Worm (Caenorhabditis elegans) whole organism, young adult: Measurements from ENCODE around the gene C08E8.9.
A peak's percentile ranks its signal among the peaks of the same experiment; 100 is the strongest.

Source experiments
- C06A6.2 ChIP-seq: fragments of 200-800 bp; sonication (Bioruptor generic); conservative IDR thresholded peaks from 2 replicates; pipeline ENCODE4 v1.3.6; 2022; ENCODE audit warnings: missing genetic modification characterization, missing compliant biosample characterization
- F39B2.1 ChIP-seq: fragments of 200-800 bp; sonication (Bioruptor generic); IDR thresholded peaks from 2 replicates; pipeline ENCODE4 v1.3.6; 2022; ENCODE audit warnings: missing genetic modification reagents, missing genetic modification characterization, missing compliant biosample characterization
- F55B11.4 ChIP-seq: sonication (generic microtip); optimal IDR thresholded peaks from 2 replicates; lab custom pipeline; 2016; ENCODE audit warnings: missing compliant biosample characterization, missing genetic modification characterization, borderline replicate concordance; ENCODE audit not compliant: insufficient read depth
- K12H6.12 ChIP-seq: fragments of 200-800 bp; sonication (Bioruptor generic); optimal IDR thresholded peaks from 2 replicates; lab custom pipeline; 2018; ENCODE audit warnings: mild to moderate bottlenecking, missing genetic modification characterization, missing compliant biosample characterization
- Y53F4B.3 ChIP-seq: fragments of 200-800 bp; sonication (Bioruptor generic); IDR thresholded peaks from 2 replicates; pipeline ENCODE4 v1.3.6; 2022; ENCODE audit warnings: missing genetic modification reagents, missing genetic modification characterization, missing compliant biosample characterization
- Y53G8AR.9 ChIP-seq: fragments of 200-800 bp; sonication (Bioruptor generic); conservative IDR thresholded peaks from 2 replicates; pipeline ENCODE4 v1.3.6; 2022; ENCODE audit warnings: missing genetic modification reagents, missing genetic modification characterization, missing compliant biosample characterization
- Y67H2A.10 ChIP-seq: fragments of 200-800 bp; sonication (Bioruptor generic); conservative IDR thresholded peaks from 2 replicates; pipeline ENCODE4 v1.3.6; 2022; ENCODE audit warnings: missing genetic modification reagents, missing genetic modification characterization, missing compliant biosample characterization
- Y95B8A.8 ChIP-seq: fragments of 200-800 bp; sonication (Bioruptor generic); IDR thresholded peaks from 2 replicates; pipeline ENCODE4 v1.3.6; 2022; ENCODE audit warnings: missing genetic modification reagents, missing genetic modification characterization, missing compliant biosample characterization
- athp-1 ChIP-seq: sonication (generic microtip); optimal IDR thresholded peaks from 2 replicates; lab custom pipeline; 2017; ENCODE audit warnings: mild to moderate bottlenecking, missing genetic modification characterization, missing compliant biosample characterization
- bed-1 ChIP-seq: fragments of 200-800 bp; sonication (Bioruptor generic); IDR thresholded peaks from 2 replicates; pipeline ENCODE4 v1.3.6; 2022; ENCODE audit warnings: missing genetic modification reagents, missing genetic modification characterization, missing compliant biosample characterization
- bed-2 ChIP-seq: fragments of 200-800 bp; sonication (Bioruptor generic); IDR thresholded peaks from 2 replicates; pipeline ENCODE4 v1.3.6; 2022; ENCODE audit warnings: missing genetic modification reagents, missing genetic modification characterization, missing compliant biosample characterization
- cebp-1 ChIP-seq, 2 experiments: fragments of 200-800 bp in 1 of 2; sonication (Bioruptor generic) in 1 of 2; sonication (generic microtip) in 1 of 2; IDR thresholded peaks in 1 of 2; optimal IDR thresholded peaks in 1 of 2; 2 replicates each; pipeline versions ENCODE4 v1.3.6 to Lab custom; 2017 to 2022; ENCODE audit warnings: missing compliant biosample characterization in 2 of 2, missing genetic modification characterization in 2 of 2, mild to moderate bottlenecking in 1 of 2, missing genetic modification reagents in 1 of 2, moderate library complexity in 1 of 2
- ceh-27 ChIP-seq: fragments of 200-800 bp; sonication (Bioruptor generic); optimal IDR thresholded peaks from 2 replicates; lab custom pipeline; 2018; ENCODE audit warnings: mild to moderate bottlenecking, missing genetic modification characterization, moderate library complexity, missing compliant biosample characterization
- dox-1 ChIP-seq: fragments of 200-800 bp; sonication (Bioruptor generic); IDR thresholded peaks from 2 replicates; pipeline ENCODE4 v1.3.6; 2022; ENCODE audit warnings: missing genetic modification reagents, missing genetic modification characterization, missing compliant biosample characterization
- efl-1 ChIP-seq: fragments of 150-350 bp; optimal IDR thresholded peaks from 2 replicates; lab custom pipeline; 2014; ENCODE audit warnings: missing biosample characterization, missing genetic modification reagents, missing genetic modification characterization
- fkh-3 ChIP-seq: sonication (generic microtip); optimal IDR thresholded peaks from 2 replicates; lab custom pipeline; 2016; ENCODE audit warnings: mild to moderate bottlenecking, missing genetic modification characterization, missing compliant biosample characterization
- gei-17 ChIP-seq: fragments of 200-800 bp; sonication (Bioruptor generic); optimal IDR thresholded peaks from 2 replicates; lab custom pipeline; 2018; ENCODE audit warnings: mild to moderate bottlenecking, missing genetic modification characterization, missing compliant biosample characterization
- him-1 ChIP-seq: sonication (generic microtip); optimal IDR thresholded peaks from 2 replicates; lab custom pipeline; 2016; ENCODE audit warnings: missing genotype, missing genetic modification reagents, missing genetic modification characterization, missing compliant biosample characterization
- hlh-26 ChIP-seq: fragments of 200-800 bp; sonication (Bioruptor generic); conservative IDR thresholded peaks from 2 replicates; pipeline ENCODE4 v1.3.6; 2022; ENCODE audit warnings: missing genetic modification reagents, missing genetic modification characterization, missing compliant biosample characterization
- hmg-20 ChIP-seq: fragments of 200-800 bp; sonication (Bioruptor generic); IDR thresholded peaks from 2 replicates; pipeline ENCODE4 v1.3.6; 2022; ENCODE audit warnings: missing genetic modification reagents, missing genetic modification characterization, missing compliant biosample characterization
- lir-1 ChIP-seq: fragments of 200-800 bp; sonication (Bioruptor generic); conservative IDR thresholded peaks from 2 replicates; pipeline ENCODE4 v1.3.6; 2022; ENCODE audit warnings: missing genetic modification reagents, missing genetic modification characterization, missing compliant biosample characterization
- madf-10 ChIP-seq: sonication (generic microtip); optimal IDR thresholded peaks from 2 replicates; lab custom pipeline; 2016; ENCODE audit warnings: mild to moderate bottlenecking, missing genetic modification characterization, missing compliant biosample characterization
- madf-8 ChIP-seq: fragments of 200-800 bp; sonication (Bioruptor generic); conservative IDR thresholded peaks from 2 replicates; pipeline ENCODE4 v1.3.6; 2022; ENCODE audit warnings: missing genetic modification reagents, missing genetic modification characterization, missing compliant biosample characterization
- mel-28 ChIP-seq: sonication (generic microtip); optimal IDR thresholded peaks from 2 replicates; lab custom pipeline; 2016; ENCODE audit warnings: borderline replicate concordance, mild to moderate bottlenecking, missing genetic modification characterization, missing compliant biosample characterization
- nhr-179 ChIP-seq: sonication (generic microtip); optimal IDR thresholded peaks from 2 replicates; lab custom pipeline; 2016; ENCODE audit warnings: mild to moderate bottlenecking, missing genetic modification characterization, missing compliant biosample characterization
- nhr-80 ChIP-seq: sonication (generic microtip); optimal IDR thresholded peaks from 2 replicates; lab custom pipeline; 2016; ENCODE audit warnings: missing genetic modification characterization, missing compliant biosample characterization
- snpc-1.1 ChIP-seq: sonication (generic microtip); optimal IDR thresholded peaks from 2 replicates; lab custom pipeline; 2017; ENCODE audit warnings: missing genetic modification characterization, mild to moderate bottlenecking, missing compliant biosample characterization, antibody characterized with exemption, moderate library complexity, missing genotype, missing genetic modification reagents; ENCODE audit not compliant: insufficient read depth
- tbp1 ChIP-seq: fragments of 200-800 bp; sonication (Bioruptor generic); optimal IDR thresholded peaks from 2 replicates; lab custom pipeline; 2018; ENCODE audit warnings: mild to moderate bottlenecking, missing genetic modification characterization, missing compliant biosample characterization
- unc-130 ChIP-seq: sonication (generic microtip); optimal IDR thresholded peaks from 2 replicates; lab custom pipeline; 2016; ENCODE audit warnings: missing genetic modification reagents, missing genetic modification characterization, missing compliant biosample characterization
- ztf-22 ChIP-seq: fragments of 200-800 bp; sonication (Bioruptor generic); optimal IDR thresholded peaks from 2 replicates; lab custom pipeline; 2018; ENCODE audit warnings: mild to moderate bottlenecking, missing genetic modification characterization, moderate library complexity, missing compliant biosample characterization
- ztf-25 ChIP-seq: fragments of 200-800 bp; sonication (Bioruptor generic); IDR thresholded peaks from 2 replicates; pipeline ENCODE4 v1.3.6; 2022; ENCODE audit warnings: missing genetic modification reagents, missing genetic modification characterization, missing compliant biosample characterization
- ztf-6 ChIP-seq: fragments of 200-800 bp; sonication (Bioruptor generic); IDR thresholded peaks from 2 replicates; pipeline ENCODE4 v1.3.6; 2022; ENCODE audit warnings: missing genetic modification reagents, missing genetic modification characterization, missing compliant biosample characterization

C08E8.9 gene

ce11 chrV:18364558-18364957 lies at the start of gene C08E8.9:
Gene C08E8.9 (plus strand): TSS chrV:18364858.
- TF ChIP-seq ztf-22 (GFP tag; lab: Kevin White, UChicago) (no peak), ztf-6 (no peak), efl-1 (no peak)

DNA sequence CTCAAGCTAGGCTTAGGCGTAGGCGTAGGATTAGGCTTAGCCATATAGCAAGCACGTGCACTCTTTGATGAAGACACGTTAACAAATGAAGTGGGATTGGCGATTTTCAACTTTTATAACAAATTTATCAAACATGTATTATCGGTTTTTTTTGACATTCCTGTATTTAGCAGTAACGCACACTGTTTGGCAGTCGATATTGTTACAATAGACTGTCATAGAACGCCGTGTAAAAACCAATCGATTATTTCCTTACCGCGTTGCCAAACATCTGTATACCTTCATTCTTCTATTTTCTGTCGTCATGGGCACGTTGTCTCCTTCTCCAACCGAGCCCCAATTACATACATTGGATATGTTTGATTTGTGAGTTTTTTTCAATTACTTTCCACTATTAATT lies 46.3 kb upstream of the C08E8.9 start, which contains the start of gene fbxb-119:
fbxb-119 (plus strand) TSS at position 301 of the 400 bp plus-strand sequence.
- TF ChIP-seq bed-1 (GFP tag; lab: Robert Waterston, UW) = no peak
- no peak for TF ChIP-seq snpc-1.1 (tag; lab: Kevin White, UChicago)
- no peak for TF ChIP-seq nhr-80
- TF ChIP-seq, all 124 proteins: peak for 0

ce11 chrV:18323231-18323630 lies 41.4 kb upstream of the C08E8.9 start, which contains the start of gene B0462.5:
Gene B0462.5 (minus strand): TSS chrV:18323331.
- TF ChIP-seq madf-8 (GFP tag; lab: Robert Waterston, UW) = no peak
- 0 out of 2 replicates have a peak, but pooled peaks have one; percentile 24 for TF ChIP-seq cebp-1 (GFP tag; IDR thresholded peaks at IDR 0.05; lab: Robert Waterston, UW)
- no peak for TF ChIP-seq cebp-1 (tag; optimal IDR thresholded peaks at IDR 0.05; lab: Kevin White, UChicago)
- no peak for TF ChIP-seq unc-130 (GFP tag; lab: Kevin White, UChicago)
- TF ChIP-seq athp-1 = no peak

ce11 chrV:18324525-18324924 lies 40.1 kb upstream of the C08E8.9 start:
- TF ChIP-seq dox-1 (GFP tag; lab: Robert Waterston, UW) = 0 out of 2 replicates have a peak, but pooled peaks have one; percentile 21
- peak; percentile 55 for TF ChIP-seq nhr-80
- no peak for TF ChIP-seq bed-2 (GFP tag; lab: Robert Waterston, UW)

- TF ChIP-seq fkh-3 (tag; lab: Kevin White, UChicago) (no peak), F55B11.4 (tag; lab: Kevin White, UChicago) (no peak), Y67H2A.10 (GFP tag; lab: Robert Waterston, UW) (no peak), C06A6.2 (GFP tag; lab: Robert Waterston, UW) (no peak), mel-28 (tag; lab: Kevin White, UChicago) (no peak), hmg-20 (GFP tag; lab: Robert Waterston, UW) (no peak), F39B2.1 (GFP tag; lab: Robert Waterston, UW) (no peak), nhr-80 (no peak), madf-8 (GFP tag; lab: Robert Waterston, UW) (no peak), Y95B8A.8 (no peak), him-1 (no peak), lir-1 (no peak), ceh-27 (GFP tag; lab: Kevin White, UChicago) (no peak), K12H6.12 (tag; lab: Kevin White, UChicago) (no peak)
Observed at ce11 chrV:18331086-18331485, 33.6 kb upstream of the C08E8.9 start, which contains the start of gene B0462.4. Gene B0462.4 (minus strand): TSS chrV:18331186.

- TF ChIP-seq madf-10 (tag; lab: Kevin White, UChicago) = no peak
- TF ChIP-seq Y53F4B.3 = no peak
- TF ChIP-seq hlh-26 (GFP tag; lab: Robert Waterston, UW) = no peak
- TF ChIP-seq tbp1 = no peak
- no peak for TF ChIP-seq ztf-25 (GFP tag; lab: Robert Waterston, UW)
- no peak for TF ChIP-seq mel-28 (tag; lab: Kevin White, UChicago)
- TF ChIP-seq nhr-179 (tag; lab: Kevin White, UChicago) = no peak
- no peak for TF ChIP-seq Y53G8AR.9 (GFP tag; lab: Robert Waterston, UW)
- TF ChIP-seq gei-17 (GFP tag; lab: Kevin White, UChicago) = no peak
Observed at ce11 chrV:18337643-18338042, 27.0 kb upstream of the C08E8.9 start.
